Worm (Caenorhabditis elegans) whole organism, L4/young adult: ENCODE results near the gene D1086.8.

Experiments used
- W03F9.2 ChIP-seq: fragments of 150-350 bp; optimal IDR thresholded peaks from 2 replicates; lab custom pipeline; 2014; ENCODE audit warnings: missing biosample characterization, missing genetic modification characterization
- dao-5 ChIP-seq: sonication (generic microtip); optimal IDR thresholded peaks from 2 replicates; lab custom pipeline; 2016; ENCODE audit warnings: missing genotype, missing genetic modification characterization, moderate library complexity, missing compliant biosample characterization
- him-1 ChIP-seq: sonication (generic microtip); optimal IDR thresholded peaks from 2 replicates; lab custom pipeline; 2016; ENCODE audit warnings: missing genotype, missing genetic modification reagents, missing genetic modification characterization, missing compliant biosample characterization

D1086.8 gene

DNA sequence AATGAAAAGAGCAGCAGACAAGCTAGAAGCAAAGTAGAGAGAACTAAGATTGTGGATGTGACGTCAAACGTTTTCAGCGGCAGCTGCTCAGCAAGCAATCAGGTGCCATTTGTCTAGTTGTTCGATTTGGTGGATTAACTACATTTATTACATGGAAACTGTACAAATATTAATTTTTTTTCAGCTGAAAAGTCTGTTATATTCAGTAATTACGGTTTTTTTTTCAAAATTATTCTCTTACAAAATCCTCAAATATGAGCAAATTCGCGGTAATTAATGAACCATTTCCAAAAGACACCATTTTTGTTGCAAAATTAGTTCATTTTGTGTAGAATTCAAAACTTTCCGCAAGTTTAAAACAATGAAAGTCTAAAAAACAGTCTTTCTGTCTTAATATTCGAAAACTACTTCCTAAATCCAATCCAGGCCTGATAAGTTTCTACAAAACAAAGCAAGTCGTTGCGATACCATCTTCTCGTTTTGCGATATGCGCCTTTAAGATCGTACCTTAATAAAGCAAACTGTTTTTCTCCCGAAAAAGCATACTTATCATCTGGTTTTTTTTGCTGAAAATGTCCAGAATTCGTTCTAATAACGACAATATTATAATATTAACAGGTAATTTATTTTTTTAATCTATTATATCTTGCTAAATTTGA, 3.5 kb upstream of the D1086.8 start, which contains the start of the genes D1086.5 and him-5:
D1086.5 (minus strand) TSS at position 51 of the 659 bp plus-strand sequence.
him-5 (plus strand) TSS at position 118 of the 659 bp plus-strand sequence.
- TF ChIP-seq W03F9.2 (tag; lab: Kevin White, UChicago), result no peak
- no peak for TF ChIP-seq him-1 (tag; lab: Kevin White, UChicago)
- no peak for TF ChIP-seq dao-5 (tag; lab: Kevin White, UChicago)

DNA sequence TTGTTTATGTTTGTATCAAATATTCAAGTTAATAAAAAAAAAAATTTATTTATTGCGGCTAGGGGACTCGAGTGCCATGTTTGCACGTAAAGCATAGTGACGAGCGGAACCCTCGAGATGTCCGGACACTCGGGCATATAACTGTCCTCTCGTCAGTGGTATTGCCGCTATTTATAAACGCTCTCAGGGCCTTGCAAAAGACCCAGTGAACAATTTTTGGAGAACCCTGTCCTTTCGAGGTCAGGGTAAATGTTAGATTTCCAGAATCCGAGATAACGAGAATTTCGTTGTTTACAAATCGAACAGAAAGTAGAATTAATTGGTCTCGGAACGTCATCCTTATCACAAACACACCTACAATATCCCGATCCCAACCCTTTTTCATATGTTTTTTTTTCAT, 1.5 kb upstream of the D1086.8 start, which contains the start of gene D1086.3:
D1086.3 (plus strand) TSS at position 390 of the 400 bp plus-strand sequence.
- TF ChIP-seq W03F9.2 (tag; lab: Kevin White, UChicago), result no peak
- TF ChIP-seq dao-5 (tag; lab: Kevin White, UChicago), result no peak
- TF ChIP-seq him-1 (tag; lab: Kevin White, UChicago), result no peak

DNA sequence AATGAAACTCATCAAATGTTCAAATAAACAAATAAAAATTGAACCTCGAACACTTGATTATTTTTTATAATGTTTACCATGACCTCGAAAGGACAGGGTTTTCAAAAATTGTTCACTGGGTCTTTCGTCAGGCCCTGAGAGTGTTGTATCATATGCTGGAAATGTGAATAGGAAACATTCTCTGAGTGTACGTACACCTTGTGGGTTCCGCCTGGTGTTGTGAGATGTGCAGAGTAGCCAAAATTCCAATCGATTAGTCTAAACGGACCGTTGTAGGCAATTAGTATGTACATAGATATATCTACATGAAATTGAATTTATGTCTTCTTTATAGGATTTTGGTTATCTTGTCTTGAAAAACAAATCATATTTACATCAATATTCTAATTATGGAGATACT, 641 bp downstream of the D1086.8 start:
- no peak for TF ChIP-seq dao-5 (tag; lab: Kevin White, UChicago)
- TF ChIP-seq him-1 (tag; lab: Kevin White, UChicago), result no peak
- no peak for TF ChIP-seq W03F9.2 (tag; lab: Kevin White, UChicago)

DNA sequence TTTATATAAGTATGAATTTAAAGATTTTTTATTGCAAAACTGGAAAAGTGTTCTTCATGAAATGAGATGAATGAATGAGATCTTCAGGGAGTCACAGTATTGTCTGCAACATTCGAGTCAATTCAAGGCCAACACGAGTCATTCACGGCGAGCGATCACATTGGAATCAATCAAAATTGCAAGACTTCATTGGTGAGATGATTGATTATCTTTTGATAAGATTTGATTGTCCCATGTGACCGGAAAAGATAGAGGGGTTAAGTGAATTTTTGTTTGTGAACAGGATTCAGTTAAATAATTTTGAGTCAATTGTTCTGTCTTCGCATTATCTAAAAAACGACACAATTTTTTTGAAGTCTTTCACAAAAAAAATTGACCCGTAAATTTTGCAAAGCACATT, 1.0 kb downstream of the D1086.8 start:
- no peak for TF ChIP-seq him-1 (tag; lab: Kevin White, UChicago)
- TF ChIP-seq W03F9.2 (tag; lab: Kevin White, UChicago), result no peak
- no peak for TF ChIP-seq dao-5 (tag; lab: Kevin White, UChicago)

DNA sequence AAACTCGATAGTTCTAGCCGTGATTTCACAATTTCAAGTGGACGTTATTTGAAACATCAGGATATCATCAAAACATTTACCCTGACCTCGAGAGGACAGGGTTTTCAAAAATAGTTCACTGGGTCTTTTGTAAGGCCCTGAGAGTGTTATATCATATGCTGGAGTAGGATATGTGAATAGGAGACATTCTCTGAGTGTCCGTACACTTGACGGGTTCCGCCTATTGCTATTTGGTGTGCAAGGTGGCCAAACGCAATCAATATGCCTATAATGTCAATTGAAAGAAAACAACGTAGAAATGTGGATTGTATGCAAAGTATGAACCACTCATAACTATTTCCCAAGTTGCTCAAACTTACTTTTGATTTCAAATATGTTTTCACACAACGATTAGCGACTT, 3.5 kb downstream of the D1086.8 start:
- no peak for TF ChIP-seq dao-5 (tag; lab: Kevin White, UChicago)
- TF ChIP-seq W03F9.2 (tag; lab: Kevin White, UChicago), result no peak
- TF ChIP-seq him-1 (tag; lab: Kevin White, UChicago), result no peak

DNA sequence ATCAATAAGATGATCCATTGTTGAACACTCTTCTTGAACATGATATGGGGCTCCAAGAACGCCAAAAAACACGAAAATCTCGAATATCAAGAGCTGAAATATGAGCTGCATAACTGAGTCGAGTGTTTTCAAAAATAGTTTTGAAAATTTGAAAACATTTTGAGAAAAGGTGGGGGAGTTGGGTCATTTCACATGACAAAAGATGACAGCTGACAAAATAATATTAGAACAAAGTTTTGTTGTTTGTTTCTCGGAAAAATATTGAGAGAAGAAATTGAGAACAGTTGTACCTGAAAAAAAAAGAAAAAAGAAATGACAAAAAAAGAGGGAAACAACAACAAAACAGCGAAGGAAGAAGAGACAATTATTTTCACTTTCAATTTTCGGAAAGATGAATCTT, 4.6 kb downstream of the D1086.8 start, which contains the start of the genes D1086.2 and D1086.1:
D1086.2 (minus strand) TSS at position 150 of the 400 bp plus-strand sequence.
D1086.1 (plus strand) TSS at position 340 of the 400 bp plus-strand sequence.
- TF ChIP-seq him-1 (tag; lab: Kevin White, UChicago), result no peak
- TF ChIP-seq dao-5 (tag; lab: Kevin White, UChicago), result no peak
- TF ChIP-seq W03F9.2 (tag; lab: Kevin White, UChicago), result no peak

DNA sequence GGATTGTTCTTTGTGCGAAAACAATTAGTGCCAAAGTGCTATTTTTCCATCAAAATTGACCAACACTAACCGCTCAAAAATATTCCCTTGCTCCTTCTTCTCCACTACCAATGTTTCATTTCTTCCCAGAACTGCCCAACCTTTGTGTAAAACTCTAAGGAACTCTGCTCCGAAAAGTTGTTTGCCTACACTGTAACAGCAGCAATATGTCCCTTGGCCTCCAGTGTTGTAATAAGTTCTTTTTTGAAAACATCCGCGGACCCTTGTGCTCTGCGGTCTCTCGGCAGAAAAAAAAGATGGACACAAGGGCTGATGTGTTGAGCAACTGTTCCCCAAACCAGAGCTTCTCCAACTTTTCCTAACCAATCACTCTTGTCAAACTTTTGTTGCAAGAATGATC, 7.0 kb downstream of the D1086.8 start, which contains the start of gene D1086.12:
D1086.12 (plus strand) TSS at position 301 of the 400 bp plus-strand sequence.
- TF ChIP-seq W03F9.2 (tag; lab: Kevin White, UChicago) (no peak), dao-5 (tag; lab: Kevin White, UChicago) (no peak), him-1 (tag; lab: Kevin White, UChicago) (no peak)

DNA sequence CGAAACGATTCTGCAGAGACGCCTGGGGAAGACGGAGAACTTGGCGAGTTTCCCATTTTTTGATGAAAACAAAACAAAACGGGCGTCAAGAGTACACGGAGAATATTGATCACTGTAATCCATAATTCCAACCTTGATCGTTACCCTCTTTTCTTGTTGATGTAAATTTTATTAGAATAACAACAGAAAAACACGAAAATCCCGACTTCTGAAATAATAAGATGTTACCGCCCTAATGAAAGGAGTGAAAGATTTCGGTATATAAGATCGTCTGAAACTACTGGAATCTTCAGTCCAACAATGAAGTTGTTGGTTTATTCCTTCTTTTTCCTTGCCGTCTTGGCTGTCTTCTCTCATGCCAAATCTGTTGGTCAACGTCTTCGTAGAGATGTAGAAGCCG, 10.1 kb downstream of the D1086.8 start, which contains the start of gene D1086.9:
D1086.9 (plus strand) TSS at position 301 of the 400 bp plus-strand sequence.
- TF ChIP-seq W03F9.2 (tag; lab: Kevin White, UChicago) (no peak), him-1 (tag; lab: Kevin White, UChicago) (no peak), dao-5 (tag; lab: Kevin White, UChicago) (no peak)

DNA sequence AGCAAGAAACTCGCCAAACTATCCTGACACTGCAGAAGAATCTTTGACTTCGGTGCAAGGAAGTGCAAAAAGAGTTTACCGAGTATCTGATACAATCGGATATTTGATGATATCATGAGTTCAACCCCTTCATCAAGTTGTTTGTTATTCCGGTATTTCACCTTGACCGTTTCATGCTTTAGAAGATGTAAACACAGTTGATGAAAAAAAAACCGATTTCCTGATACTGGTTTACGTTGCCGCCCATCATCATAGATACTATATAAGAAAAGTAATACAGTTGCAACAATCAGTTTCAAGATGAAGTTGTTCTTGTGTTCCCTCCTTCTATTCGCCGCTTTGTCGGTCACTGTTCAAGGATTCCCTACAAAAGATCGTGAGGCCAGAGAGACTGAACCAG, 13.6 kb downstream of the D1086.8 start, which contains the start of gene H39E23.3:
H39E23.3 (plus strand) TSS at position 301 of the 400 bp plus-strand sequence.
- TF ChIP-seq W03F9.2 (tag; lab: Kevin White, UChicago) (no peak), him-1 (tag; lab: Kevin White, UChicago) (no peak), dao-5 (tag; lab: Kevin White, UChicago) (no peak)

DNA sequence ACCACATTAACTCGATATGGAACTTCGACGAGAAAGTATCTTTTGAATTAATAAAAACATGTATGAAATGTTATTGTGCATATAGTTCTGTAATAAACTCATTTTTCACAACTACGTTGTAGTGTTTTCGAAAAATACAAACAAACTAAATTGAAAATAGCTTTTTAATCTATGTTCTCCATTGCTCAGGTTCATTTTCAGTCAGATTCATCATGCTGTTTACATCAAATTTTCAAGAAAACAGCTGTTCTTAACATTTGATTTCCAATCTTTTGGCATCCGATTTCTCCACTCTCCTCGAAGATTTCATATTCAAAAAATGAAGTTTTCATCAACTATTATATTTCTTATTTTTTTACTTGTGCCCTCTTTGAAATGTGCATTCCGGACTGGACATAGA, 16.1 kb downstream of the D1086.8 start, which contains the start of gene H39E23.2:
H39E23.2 (plus strand) TSS at position 301 of the 400 bp plus-strand sequence.
- TF ChIP-seq dao-5 (tag; lab: Kevin White, UChicago) (no peak), W03F9.2 (tag; lab: Kevin White, UChicago) (no peak), him-1 (tag; lab: Kevin White, UChicago) (no peak)

DNA sequence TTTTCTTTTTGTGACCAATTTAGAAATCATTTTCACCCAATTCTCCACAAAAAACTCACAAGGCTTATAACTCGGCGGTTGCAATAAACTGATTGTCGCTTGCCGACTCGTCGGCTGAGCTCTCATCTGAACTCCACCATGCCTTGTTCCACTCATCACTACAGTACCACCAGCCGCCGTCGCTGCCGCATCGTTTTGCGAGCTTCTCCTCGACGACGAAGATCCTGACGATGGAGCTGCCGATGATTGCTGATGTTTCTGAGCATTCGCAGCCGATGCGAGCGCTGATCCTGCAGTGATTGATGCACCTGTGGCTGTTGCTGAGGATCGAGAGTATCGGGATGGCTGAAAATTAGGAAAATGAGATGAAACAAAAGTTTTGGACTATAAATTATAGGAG, 26.8 kb downstream of the D1086.8 start:
- TF ChIP-seq W03F9.2 (tag; lab: Kevin White, UChicago) (no peak), dao-5 (tag; lab: Kevin White, UChicago) (no peak), him-1 (tag; lab: Kevin White, UChicago) (no peak)

DNA sequence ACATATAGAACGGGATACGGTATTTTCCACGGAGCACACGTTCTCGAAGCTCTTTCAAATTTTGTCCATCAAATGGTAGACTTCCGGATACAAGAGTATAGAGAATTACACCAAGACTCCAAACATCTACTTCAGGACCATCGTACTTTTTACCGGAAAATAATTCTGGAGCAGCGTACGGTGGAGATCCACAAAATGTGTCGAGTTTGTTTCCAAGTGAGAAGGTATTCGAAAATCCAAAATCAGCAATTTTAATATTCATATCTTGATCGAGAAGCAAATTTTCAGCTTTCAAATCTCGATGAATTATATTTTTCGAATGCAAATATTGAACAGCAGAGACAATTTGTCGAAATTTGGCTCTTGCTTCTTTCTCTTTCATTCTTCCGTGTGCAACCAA, 29.3 kb downstream of the D1086.8 start:
- no peak for TF ChIP-seq W03F9.2 (tag; lab: Kevin White, UChicago)

DNA sequence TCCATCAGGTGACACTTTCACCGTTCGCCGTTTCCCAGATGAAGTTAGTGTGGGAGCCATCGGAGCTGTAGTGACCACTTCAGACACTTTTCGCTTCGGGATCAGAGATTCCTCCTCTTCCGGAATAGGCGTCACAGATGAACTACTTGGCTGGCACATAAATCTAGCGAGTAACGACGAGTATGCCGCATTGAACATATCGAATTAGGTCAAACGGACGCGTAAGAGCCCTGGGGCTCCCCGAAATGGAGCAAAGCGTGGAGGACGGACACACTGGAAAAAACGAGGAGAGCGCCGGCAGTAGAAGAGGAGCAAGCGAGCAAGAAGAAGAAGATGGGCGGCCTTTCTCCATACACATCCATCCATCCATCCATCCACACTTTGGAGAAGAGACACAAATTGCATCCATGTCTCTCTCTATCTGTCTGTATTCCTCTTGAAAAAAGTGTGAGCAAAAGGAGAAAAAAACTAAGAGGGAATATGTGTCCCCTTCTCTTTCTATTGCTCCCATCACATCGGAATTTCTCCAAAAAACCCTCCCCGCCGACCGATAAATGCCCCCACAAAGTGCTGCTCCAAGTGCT, 32.5 kb downstream of the D1086.8 start:
- TF ChIP-seq dao-5 (tag; lab: Kevin White, UChicago) (no peak), W03F9.2 (tag; lab: Kevin White, UChicago) (no peak), him-1 (tag; lab: Kevin White, UChicago) (no peak)
